Worm (Caenorhabditis elegans) whole organism, L2 larva: Measurements from ENCODE around the gene W01B6.3.

ENCODE experiments used
- C34F6.9 ChIP-seq: fragments of 150-350 bp; optimal IDR thresholded peaks from 2 replicates; lab custom pipeline; 2014; ENCODE audit warnings: missing biosample characterization, missing genetic modification characterization
- F13H6.1 ChIP-seq: sonication (generic microtip); optimal IDR thresholded peaks from 2 replicates; lab custom pipeline; 2016; ENCODE audit warnings: missing genetic modification characterization, missing compliant biosample characterization
- R02D3.7 ChIP-seq: fragments of 150-350 bp; optimal IDR thresholded peaks from 2 replicates; lab custom pipeline; 2014; ENCODE audit warnings: missing biosample characterization, missing genetic modification characterization
- ZK546.5 ChIP-seq: sonication (generic microtip); optimal IDR thresholded peaks from 2 replicates; lab custom pipeline; 2017; ENCODE audit warnings: missing biosample characterization, missing genetic modification characterization
- aly-2 ChIP-seq: fragments of 150-350 bp; optimal IDR thresholded peaks from 2 replicates; lab custom pipeline; 2014; ENCODE audit warnings: missing biosample characterization, missing genetic modification characterization
- blmp-1 ChIP-seq: sonication (generic microtip); optimal IDR thresholded peaks from 2 replicates; lab custom pipeline; 2017; ENCODE audit warnings: missing genetic modification characterization, mild to moderate bottlenecking, missing compliant biosample characterization, antibody characterized with exemption, moderate library complexity; ENCODE audit not compliant: insufficient read depth
- ceh-16 ChIP-seq: fragments of 150-350 bp; optimal IDR thresholded peaks from 2 replicates; lab custom pipeline; 2014; ENCODE audit warnings: missing biosample characterization, missing genetic modification characterization
- crh-2 ChIP-seq: sonication (generic microtip); optimal IDR thresholded peaks from 2 replicates; lab custom pipeline; 2017; ENCODE audit warnings: missing biosample characterization, missing genetic modification characterization
- dmd-4 ChIP-seq: sonication (generic microtip); optimal IDR thresholded peaks from 2 replicates; lab custom pipeline; 2017; ENCODE audit warnings: missing biosample characterization, missing genetic modification characterization
- elt-1 ChIP-seq: fragments of 150-350 bp; optimal IDR thresholded peaks from 2 replicates; lab custom pipeline; 2014; ENCODE audit warnings: missing biosample characterization, missing genetic modification characterization
- elt-3 ChIP-seq: sonication (generic microtip); optimal IDR thresholded peaks from 2 replicates; lab custom pipeline; 2017; ENCODE audit warnings: missing biosample characterization, missing genetic modification characterization
- fos-1 ChIP-seq: fragments of 150-350 bp; optimal IDR thresholded peaks from 2 replicates; lab custom pipeline; 2014; ENCODE audit warnings: missing biosample characterization, missing genetic modification characterization
- lin-11 ChIP-seq: fragments of 150-350 bp; sonication (generic microtip); optimal IDR thresholded peaks from 2 replicates; lab custom pipeline; 2014; ENCODE audit warnings: missing biosample characterization, missing genetic modification characterization, inconsistent platforms, mixed read lengths
- lin-13 ChIP-seq: fragments of 150-350 bp; optimal IDR thresholded peaks from 2 replicates; lab custom pipeline; 2014; ENCODE audit warnings: missing biosample characterization, missing genetic modification reagents, missing genetic modification characterization
- lin-39 ChIP-seq: fragments of 150-350 bp; optimal IDR thresholded peaks from 2 replicates; lab custom pipeline; 2014; ENCODE audit warnings: missing biosample characterization, missing genetic modification reagents, missing genetic modification characterization
- mbf-1 ChIP-seq: sonication (generic microtip); optimal IDR thresholded peaks from 2 replicates; lab custom pipeline; 2017; ENCODE audit warnings: missing biosample characterization, missing genetic modification characterization
- mdl-1 ChIP-seq, 2 experiments: fragments of 150-350 bp in 1 of 2; sonication (generic microtip) in 1 of 2; optimal IDR thresholded peaks; 2 replicates each; lab custom pipeline; 2017; ENCODE audit warnings: missing biosample characterization in 2 of 2, missing genetic modification characterization in 2 of 2
- nhr-10 ChIP-seq: sonication (generic microtip); optimal IDR thresholded peaks from 2 replicates; lab custom pipeline; 2017; ENCODE audit warnings: missing biosample characterization, missing genetic modification characterization
- nhr-11 ChIP-seq: fragments of 150-350 bp; optimal IDR thresholded peaks from 2 replicates; lab custom pipeline; 2014; ENCODE audit warnings: missing biosample characterization, missing genetic modification characterization
- nhr-129 ChIP-seq: fragments of 150-350 bp; optimal IDR thresholded peaks from 2 replicates; lab custom pipeline; 2014; ENCODE audit warnings: missing biosample characterization, missing genetic modification characterization
- nhr-21 ChIP-seq: fragments of 150-350 bp; optimal IDR thresholded peaks from 2 replicates; lab custom pipeline; 2014; ENCODE audit warnings: missing biosample characterization, missing genetic modification characterization
- nhr-23 ChIP-seq: fragments of 150-350 bp; optimal IDR thresholded peaks from 2 replicates; lab custom pipeline; 2014; ENCODE audit warnings: missing biosample characterization, missing genetic modification reagents, missing genetic modification characterization
- nhr-25 ChIP-seq: fragments of 150-350 bp; sonication (generic microtip); optimal IDR thresholded peaks from 3 replicates; lab custom pipeline; 2014; ENCODE audit warnings: missing biosample characterization, missing genetic modification characterization
- sem-4 ChIP-seq: fragments of 150-350 bp; optimal IDR thresholded peaks from 2 replicates; lab custom pipeline; 2014; ENCODE audit warnings: missing biosample characterization, missing genetic modification reagents, missing genetic modification characterization
- skn-1 ChIP-seq: sonication (generic microtip); optimal IDR thresholded peaks from 2 replicates; lab custom pipeline; 2017; ENCODE audit warnings: missing biosample characterization, missing genetic modification characterization
- sma-3 ChIP-seq: sonication (generic microtip); optimal IDR thresholded peaks from 2 replicates; lab custom pipeline; 2016; ENCODE audit warnings: missing genetic modification reagents, missing genetic modification characterization, missing compliant biosample characterization
- snpc-4 ChIP-seq: fragments of 150-350 bp; optimal IDR thresholded peaks from 2 replicates; lab custom pipeline; 2014; ENCODE audit warnings: missing biosample characterization, missing genetic modification characterization
- unc-39 ChIP-seq: fragments of 150-350 bp; optimal IDR thresholded peaks from 2 replicates; lab custom pipeline; 2014; ENCODE audit warnings: missing biosample characterization, missing genetic modification characterization
- unc-55 ChIP-seq: fragments of 150-350 bp; sonication (generic microtip); optimal IDR thresholded peaks from 3 replicates; lab custom pipeline; 2014; ENCODE audit warnings: missing biosample characterization, missing genetic modification reagents, missing genetic modification characterization
- unc-62 ChIP-seq: fragments of 150-350 bp; optimal IDR thresholded peaks from 2 replicates; lab custom pipeline; 2014; ENCODE audit warnings: missing biosample characterization, missing genetic modification reagents, missing genetic modification characterization
- zag-1 ChIP-seq: fragments of 150-350 bp; optimal IDR thresholded peaks from 2 replicates; lab custom pipeline; 2014; ENCODE audit warnings: missing biosample characterization, missing genetic modification characterization
- ztf-4 ChIP-seq: fragments of 150-350 bp; optimal IDR thresholded peaks from 2 replicates; lab custom pipeline; 2014; ENCODE audit warnings: missing biosample characterization, missing genetic modification characterization

The W01B6.3 gene

ce11 chrIV:10111441-10111840 lies 39.0 kb upstream of the W01B6.3 start, which contains the start of gene spch-1:
TSS of gene spch-1 (minus strand) at chrIV:10111541.
- TF ChIP-seq elt-1 (tag; lab: Kevin White, UChicago) = no peak
- no peak for TF ChIP-seq skn-1 (tag; lab: Kevin White, UChicago)
- TF ChIP-seq mbf-1 (tag; lab: Kevin White, UChicago) = no peak
- TF ChIP-seq ceh-16 (tag; lab: Kevin White, UChicago) = no peak

- TF ChIP-seq lin-39 (no peak), elt-3 (tag; lab: Kevin White, UChicago) (no peak), F13H6.1 (no peak), unc-39 (tag; lab: Kevin White, UChicago) (no peak), nhr-21 (no peak), zag-1 (tag; lab: Kevin White, UChicago) (no peak)
These were observed 38.4 kb upstream of the W01B6.3 start for ce11 chrIV:10110870-10111269.

- TF ChIP-seq unc-55 (GFP tag; lab: Kevin White, UChicago) (no peak), unc-62 (GFP tag; lab: Kevin White, UChicago) (no peak), aly-2 (tag; lab: Kevin White, UChicago) (no peak), lin-13 (GFP tag; lab: Kevin White, UChicago) (no peak), nhr-11 (tag; lab: Kevin White, UChicago) (no peak), R02D3.7 (tag; lab: Kevin White, UChicago) (no peak), F13H6.1 (no peak), dmd-4 (tag; lab: Kevin White, UChicago) (no peak), nhr-10 (no peak), zag-1 (tag; lab: Kevin White, UChicago) (no peak), snpc-4 (tag; lab: Kevin White, UChicago) (no peak), nhr-21 (no peak), sem-4 (tag; lab: Kevin White, UChicago) (no peak), fos-1 (no peak), blmp-1 (tag; lab: Kevin White, UChicago) (no peak)
These were observed 38.0 kb upstream of the W01B6.3 start, which contains the start of gene egl-38 for ce11 chrIV:10110417-10110816. TSS of gene egl-38 (minus strand) at chrIV:10110517.

- TF ChIP-seq R02D3.7 (tag; lab: Kevin White, UChicago) (peak; percentile 55), nhr-10 (no peak), lin-11 (no peak)
These were observed 24.5 kb upstream of the W01B6.3 start, which contains the start of gene dis-3 for ce11 chrIV:10096881-10097280. TSS of gene dis-3 (plus strand) at chrIV:10097202.

- TF ChIP-seq R02D3.7 (tag; lab: Kevin White, UChicago) (no peak), ZK546.5 (tag; lab: Kevin White, UChicago) (no peak), ztf-4 (tag; lab: Kevin White, UChicago) (no peak), mdl-1 (tag; optimal IDR thresholded peaks at IDR 0.05; lab: Kevin White, UChicago) (no peak), mbf-1 (tag; lab: Kevin White, UChicago) (no peak), nhr-25 (tag; lab: Kevin White, UChicago) (no peak), blmp-1 (tag; lab: Kevin White, UChicago) (no peak), zag-1 (tag; lab: Kevin White, UChicago) (no peak), crh-2 (tag; lab: Kevin White, UChicago) (no peak), snpc-4 (tag; lab: Kevin White, UChicago) (no peak)
These were observed 22.7 kb upstream of the W01B6.3 start, which contains the start of the genes C04G2.5 and msp-36 for ce11 chrIV:10095171-10095570. TSS of gene C04G2.5 (minus strand) at chrIV:10095271. TSS of gene msp-36 (plus strand) at chrIV:10095433.

- no peak for TF ChIP-seq snpc-4 (tag; lab: Kevin White, UChicago)
- TF ChIP-seq blmp-1 (tag; lab: Kevin White, UChicago) = no peak
- no peak for TF ChIP-seq fos-1
- TF ChIP-seq nhr-129 (tag; lab: Kevin White, UChicago) = no peak
- no peak for TF ChIP-seq sem-4 (tag; lab: Kevin White, UChicago)
- no peak for TF ChIP-seq lin-13 (GFP tag; lab: Kevin White, UChicago)
- TF ChIP-seq sma-3 (GFP tag; lab: Kevin White, UChicago) = no peak
- TF ChIP-seq nhr-23 (tag; lab: Kevin White, UChicago) = no peak
- TF ChIP-seq R02D3.7 (tag; lab: Kevin White, UChicago) = no peak
- TF ChIP-seq elt-1 (tag; lab: Kevin White, UChicago) = no peak
- no peak for TF ChIP-seq C34F6.9 (tag; lab: Kevin White, UChicago)
- TF ChIP-seq F13H6.1 = no peak
- no peak for TF ChIP-seq elt-3 (tag; lab: Kevin White, UChicago)
These were observed 17.9 kb upstream of the W01B6.3 start, which contains the start of gene ttbk-5 for ce11 chrIV:10090358-10090757. TSS of gene ttbk-5 (plus strand) at chrIV:10090658.
